Worm (Caenorhabditis elegans) whole organism, late embryonic: ENCODE data around the gene Y43F8B.12.

Source experiments
- F13H6.1 ChIP-seq: sonication (generic microtip); optimal IDR thresholded peaks from 2 replicates; lab custom pipeline; 2016; ENCODE audit warnings: missing genetic modification characterization, missing compliant biosample characterization
- K09A11.1 ChIP-seq: sonication (generic microtip); optimal IDR thresholded peaks from 2 replicates; lab custom pipeline; 2017; ENCODE audit warnings: antibody characterized with exemption, mild to moderate bottlenecking, missing genetic modification characterization, missing compliant biosample characterization; ENCODE audit not compliant: insufficient read depth
- T23F11.4 ChIP-seq: fragments of 200-800 bp; sonication (Bioruptor generic); optimal IDR thresholded peaks from 2 replicates; lab custom pipeline; 2018; ENCODE audit warnings: mild to moderate bottlenecking, missing genetic modification characterization, missing compliant biosample characterization
- ahr-1 ChIP-seq: sonication (generic microtip); optimal IDR thresholded peaks from 2 replicates; lab custom pipeline; 2016; ENCODE audit warnings: missing genetic modification characterization, missing compliant biosample characterization
- ama-1 ChIP-seq: fragments of 150-350 bp; optimal IDR thresholded peaks from 2 replicates; lab custom pipeline; 2014
- ceh-14 ChIP-seq: sonication (generic microtip); optimal IDR thresholded peaks from 2 replicates; lab custom pipeline; 2016; ENCODE audit warnings: missing genotype, missing genetic modification characterization, missing compliant biosample characterization
- ceh-2 ChIP-seq: sonication (generic microtip); optimal IDR thresholded peaks from 2 replicates; lab custom pipeline; 2016; ENCODE audit warnings: missing genotype, missing genetic modification characterization, missing compliant biosample characterization
- ceh-30 ChIP-seq: fragments of 150-350 bp; optimal IDR thresholded peaks from 2 replicates; lab custom pipeline; 2014; ENCODE audit warnings: missing biosample characterization, missing genetic modification characterization
- ceh-31 ChIP-seq: sonication (generic microtip); optimal IDR thresholded peaks from 2 replicates; lab custom pipeline; 2016; ENCODE audit warnings: missing genetic modification characterization, missing compliant biosample characterization
- ceh-45 ChIP-seq: fragments of 200-800 bp; sonication (Bioruptor generic); IDR thresholded peaks from 2 replicates; pipeline ENCODE4 v1.3.6; 2022; ENCODE audit warnings: missing genetic modification reagents, missing genetic modification characterization, missing compliant biosample characterization
- ceh-48 ChIP-seq: sonication (generic microtip); optimal IDR thresholded peaks from 2 replicates; lab custom pipeline; 2016; ENCODE audit warnings: missing genetic modification characterization, inconsistent platforms, missing compliant biosample characterization
- elt-2 ChIP-seq: sonication (generic microtip); optimal IDR thresholded peaks from 2 replicates; lab custom pipeline; 2016; ENCODE audit warnings: missing genetic modification reagents, missing genetic modification characterization, missing compliant biosample characterization
- elt-4 ChIP-seq: sonication (generic microtip); optimal IDR thresholded peaks from 2 replicates; lab custom pipeline; 2016; ENCODE audit warnings: missing genetic modification characterization, missing compliant biosample characterization
- eyg-1 ChIP-seq: sonication (generic microtip); optimal IDR thresholded peaks from 2 replicates; lab custom pipeline; 2016; ENCODE audit warnings: missing genotype, missing genetic modification characterization, missing compliant biosample characterization
- fkh-10 ChIP-seq: fragments of 150-350 bp; optimal IDR thresholded peaks from 2 replicates; lab custom pipeline; 2014; ENCODE audit warnings: missing biosample characterization, missing genetic modification reagents, missing genetic modification characterization
- gmeb-2 ChIP-seq: sonication (generic microtip); optimal IDR thresholded peaks from 2 replicates; lab custom pipeline; 2016; ENCODE audit warnings: missing genetic modification characterization, inconsistent platforms, missing compliant biosample characterization
- hlh-13 ChIP-seq: fragments of 200-800 bp; sonication (Bioruptor generic); optimal IDR thresholded peaks from 2 replicates; lab custom pipeline; 2018; ENCODE audit warnings: mild to moderate bottlenecking, missing genetic modification characterization, missing compliant biosample characterization
- hlh-15 ChIP-seq: sonication (generic microtip); optimal IDR thresholded peaks from 2 replicates; lab custom pipeline; 2016; ENCODE audit warnings: missing genetic modification characterization, missing compliant biosample characterization
- hlh-30 ChIP-seq: sonication (generic microtip); optimal IDR thresholded peaks from 2 replicates; lab custom pipeline; 2017; ENCODE audit warnings: antibody characterized with exemption, missing genetic modification characterization, missing compliant biosample characterization; ENCODE audit not compliant: insufficient read depth
- hlh-6 ChIP-seq: sonication (generic microtip); optimal IDR thresholded peaks from 2 replicates; lab custom pipeline; 2016; ENCODE audit warnings: missing genotype, missing genetic modification characterization, missing compliant biosample characterization
- hlh-8 ChIP-seq: sonication (generic microtip); optimal IDR thresholded peaks from 2 replicates; lab custom pipeline; 2016; ENCODE audit warnings: missing genotype, missing genetic modification characterization, missing compliant biosample characterization
- lim-6 ChIP-seq: sonication (generic microtip); optimal IDR thresholded peaks from 2 replicates; lab custom pipeline; 2016; ENCODE audit warnings: missing genetic modification characterization, missing compliant biosample characterization
- madf-2 ChIP-seq: sonication (generic microtip); optimal IDR thresholded peaks from 2 replicates; lab custom pipeline; 2017; ENCODE audit warnings: missing genetic modification characterization, missing compliant biosample characterization
- nfya-1 ChIP-seq: sonication (generic microtip); optimal IDR thresholded peaks from 2 replicates; lab custom pipeline; 2017; ENCODE audit warnings: missing genetic modification characterization, mild to moderate bottlenecking, missing compliant biosample characterization, antibody characterized with exemption, moderate library complexity
- pat-9 ChIP-seq: fragments of 200-800 bp; sonication (Bioruptor generic); optimal IDR thresholded peaks from 2 replicates; lab custom pipeline; 2018; ENCODE audit warnings: mild to moderate bottlenecking, missing genetic modification characterization, moderate library complexity, missing compliant biosample characterization
- pha-2 ChIP-seq: sonication (generic microtip); optimal IDR thresholded peaks from 2 replicates; lab custom pipeline; 2017; ENCODE audit warnings: mild to moderate bottlenecking, missing genetic modification characterization, missing compliant biosample characterization
- pha-4 ChIP-seq: fragments of 150-350 bp; optimal IDR thresholded peaks from 2 replicates; lab custom pipeline; 2018; ENCODE audit warnings: missing biosample characterization, missing genetic modification reagents, missing genetic modification characterization
- pqm-1 ChIP-seq: sonication (generic microtip); optimal IDR thresholded peaks from 2 replicates; lab custom pipeline; 2016; ENCODE audit warnings: missing genetic modification characterization, missing compliant biosample characterization
- sox-4 ChIP-seq: sonication (generic microtip); optimal IDR thresholded peaks from 2 replicates; lab custom pipeline; 2017; ENCODE audit warnings: mild to moderate bottlenecking, missing genetic modification characterization, inconsistent platforms, missing compliant biosample characterization
- syd-9 ChIP-seq: sonication (generic microtip); optimal IDR thresholded peaks from 2 replicates; lab custom pipeline; 2016; ENCODE audit warnings: mild to moderate bottlenecking, missing genetic modification characterization, moderate library complexity, missing compliant biosample characterization
- tbx-2 ChIP-seq: sonication (generic microtip); optimal IDR thresholded peaks from 2 replicates; lab custom pipeline; 2016; ENCODE audit warnings: missing genetic modification characterization, missing compliant biosample characterization
- ttx-3 ChIP-seq: sonication (generic microtip); optimal IDR thresholded peaks from 2 replicates; lab custom pipeline; 2016; ENCODE audit warnings: missing genetic modification reagents, missing genetic modification characterization, missing compliant biosample characterization
- unc-55 ChIP-seq: sonication (generic microtip); optimal IDR thresholded peaks from 2 replicates; lab custom pipeline; 2017; ENCODE audit warnings: missing biosample characterization, missing genetic modification reagents, missing genetic modification characterization
- unc-86 ChIP-seq: sonication (generic microtip); optimal IDR thresholded peaks from 2 replicates; lab custom pipeline; 2016; ENCODE audit warnings: missing genetic modification characterization, missing compliant biosample characterization

Gene Y43F8B.12

DNA sequence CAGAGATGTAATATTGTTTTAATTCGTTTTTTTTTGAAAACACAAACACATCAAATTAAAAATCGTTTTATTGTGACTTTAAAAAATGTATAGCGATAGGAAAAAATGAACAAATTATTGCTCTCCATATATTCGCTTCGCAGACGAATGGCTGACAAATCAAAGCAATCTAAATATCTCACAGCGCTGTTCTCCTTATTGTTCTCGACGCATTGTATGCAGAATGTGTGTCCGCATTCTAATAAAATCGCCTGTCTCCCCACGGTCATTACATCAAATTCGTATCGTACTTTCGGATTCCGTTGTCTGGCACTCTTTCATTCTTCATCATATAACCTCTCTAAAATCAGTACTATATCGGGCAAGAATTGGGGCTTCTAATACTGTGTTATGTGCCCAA is 9.7 kb downstream of the Y43F8B.12 start, which contains the start of gene Y43F8B.9:
Gene Y43F8B.9, plus strand, starts transcription at position 301 of the 400 bp plus-strand sequence.
- TF ChIP-seq fkh-10 (no peak), ama-1 (lab: Kevin White, UChicago) (no peak), madf-2 (tag; lab: Kevin White, UChicago) (no peak), F13H6.1 (no peak), syd-9 (tag; lab: Kevin White, UChicago) (no peak), unc-86 (tag; lab: Kevin White, UChicago) (no peak), pha-2 (tag; lab: Kevin White, UChicago) (no peak), sox-4 (tag; lab: Kevin White, UChicago) (no peak), ceh-14 (tag; lab: Kevin White, UChicago) (no peak), ceh-48 (tag; lab: Kevin White, UChicago) (no peak), lim-6 (tag; lab: Kevin White, UChicago) (no peak), hlh-30 (tag; lab: Kevin White, UChicago) (no peak), tbx-2 (tag; lab: Kevin White, UChicago) (no peak), ahr-1 (tag; lab: Kevin White, UChicago) (no peak)
- TF ChIP-seq, all 69 proteins: peak for 0

DNA sequence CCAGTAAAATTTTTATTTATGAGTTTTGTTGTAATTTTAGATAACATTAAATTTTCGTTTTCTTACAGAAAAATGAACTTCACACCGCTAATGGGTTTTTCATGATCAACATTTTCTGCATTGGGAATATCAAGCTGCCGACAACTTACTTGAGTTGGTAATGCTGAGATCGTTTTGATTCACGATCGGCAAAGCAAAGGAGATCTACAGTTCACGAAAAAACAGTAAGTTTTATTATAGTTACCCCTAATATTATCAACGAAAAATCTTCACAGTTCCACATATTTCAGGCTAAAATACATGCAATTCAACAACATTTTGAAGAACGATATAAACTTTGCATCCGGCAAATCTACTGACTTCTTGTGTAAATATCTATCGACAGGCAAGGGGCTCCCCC is 14.4 kb downstream of the Y43F8B.12 start, which contains the start of gene Y43F8B.22:
Gene Y43F8B.22, plus strand, starts transcription at position 301 of the 400 bp plus-strand sequence.
- no peak for TF ChIP-seq hlh-15 (tag; lab: Kevin White, UChicago)
- TF ChIP-seq ceh-31 (tag; lab: Kevin White, UChicago): no peak
- no peak for TF ChIP-seq elt-4 (tag; lab: Kevin White, UChicago)
- TF ChIP-seq pha-4: no peak
- TF ChIP-seq ceh-45: no peak
- TF ChIP-seq pat-9 (tag; lab: Kevin White, UChicago): no peak
- no peak for TF ChIP-seq fkh-10
- TF ChIP-seq hlh-8 (tag; lab: Kevin White, UChicago): no peak
- no peak for TF ChIP-seq T23F11.4 (GFP tag; lab: Kevin White, UChicago)

DNA sequence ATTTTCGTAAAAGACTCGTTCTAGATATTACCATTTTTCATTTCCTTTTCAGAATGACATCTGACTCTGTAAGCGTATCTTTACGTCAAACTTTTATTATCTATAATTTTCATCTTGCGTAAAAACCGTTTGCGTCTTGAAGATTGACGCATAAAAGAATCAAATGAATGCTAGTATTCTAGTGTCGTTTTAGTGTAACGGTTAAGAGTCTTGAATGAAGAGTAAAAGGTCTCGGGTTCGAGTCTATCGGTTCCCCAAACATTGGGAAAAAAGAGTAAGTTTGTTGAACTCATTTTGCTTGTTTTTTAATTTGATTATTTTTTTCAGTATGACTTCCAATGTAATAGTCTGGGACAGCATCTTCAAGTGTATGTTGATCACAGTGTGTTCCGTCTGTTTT is 16.3 kb downstream of the Y43F8B.12 start, which contains the start of gene Y43F8B.17:
Gene Y43F8B.17, plus strand, starts transcription at position 215 of the 400 bp plus-strand sequence.
- no peak for TF ChIP-seq T23F11.4 (GFP tag; lab: Kevin White, UChicago)
- no peak for TF ChIP-seq ceh-31 (tag; lab: Kevin White, UChicago)
- TF ChIP-seq lim-6 (tag; lab: Kevin White, UChicago): no peak
- no peak for TF ChIP-seq sox-4 (tag; lab: Kevin White, UChicago)
- no peak for TF ChIP-seq unc-86 (tag; lab: Kevin White, UChicago)
- TF ChIP-seq pqm-1: no peak
- TF ChIP-seq fkh-10: no peak

DNA sequence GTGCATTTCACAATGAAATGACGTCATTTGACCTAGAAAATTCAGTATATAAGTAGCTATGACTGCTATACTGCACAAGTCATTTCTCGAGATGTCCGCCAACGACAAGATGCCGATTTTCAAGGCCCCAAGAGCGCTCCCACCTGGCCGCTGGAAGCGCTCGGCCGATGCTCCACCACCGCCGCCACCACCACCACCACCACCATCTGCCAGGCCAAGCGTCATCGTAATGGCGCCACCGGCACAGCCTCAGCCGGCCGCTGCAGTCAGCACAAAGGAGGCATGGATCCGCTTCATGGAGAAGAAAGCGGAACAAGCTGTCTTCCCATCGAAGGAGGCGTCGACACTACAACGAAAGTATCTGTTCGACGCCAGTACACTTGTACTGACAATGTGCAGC is 17.1 kb downstream of the Y43F8B.12 start, which contains the start of gene Y43F8B.28:
Gene Y43F8B.28, plus strand, starts transcription at position 59 of the 400 bp plus-strand sequence.
- TF ChIP-seq ceh-30 (tag; lab: Kevin White, UChicago): no peak
- no peak for TF ChIP-seq nfya-1 (tag; lab: Kevin White, UChicago)
- no peak for TF ChIP-seq madf-2 (tag; lab: Kevin White, UChicago)
- TF ChIP-seq unc-55 (GFP tag; lab: Kevin White, UChicago): no peak
- TF ChIP-seq gmeb-2 (tag; lab: Kevin White, UChicago): no peak
- TF ChIP-seq ceh-2 (tag; lab: Kevin White, UChicago): no peak
- no peak for TF ChIP-seq hlh-6 (tag; lab: Kevin White, UChicago)
- TF ChIP-seq K09A11.1 (tag; lab: Kevin White, UChicago): no peak
- no peak for TF ChIP-seq hlh-13 (GFP tag; lab: Kevin White, UChicago)
- TF ChIP-seq ceh-31 (tag; lab: Kevin White, UChicago): no peak
- no peak for TF ChIP-seq eyg-1 (tag; lab: Kevin White, UChicago)
- no peak for TF ChIP-seq elt-2 (tag; lab: Kevin White, UChicago)
- TF ChIP-seq ttx-3 (tag; lab: Kevin White, UChicago): no peak
